Worm (Caenorhabditis elegans) whole organism, mixed stage, embryonic: Measurements from ENCODE around the gene srh-69.

Source experiments
- M03D4.4 ChIP-seq: sonication (generic microtip); optimal IDR thresholded peaks from 2 replicates; lab custom pipeline; 2017; ENCODE audit warnings: mild to moderate bottlenecking, missing genetic modification characterization, missing compliant biosample characterization
- bed-3 ChIP-seq: fragments of 200-800 bp; sonication (Bioruptor generic); optimal IDR thresholded peaks from 3 replicates; lab custom pipeline; 2018; ENCODE audit warnings: mild to moderate bottlenecking, missing genetic modification characterization, moderate library complexity, missing compliant biosample characterization
- blmp-1 ChIP-seq: fragments of 150-350 bp; optimal IDR thresholded peaks from 2 replicates; lab custom pipeline; 2014; ENCODE audit warnings: missing biosample characterization, missing genetic modification characterization
- ceh-39 ChIP-seq: fragments of 150-350 bp; optimal IDR thresholded peaks from 2 replicates; lab custom pipeline; 2014; ENCODE audit warnings: missing biosample characterization, missing genetic modification characterization
- ceh-43 ChIP-seq: fragments of 200-800 bp; sonication (Bioruptor generic); optimal IDR thresholded peaks from 2 replicates; lab custom pipeline; 2018; ENCODE audit warnings: mild to moderate bottlenecking, missing genetic modification characterization, moderate library complexity, missing compliant biosample characterization
- ceh-83 ChIP-seq: fragments of 200-800 bp; sonication (Bioruptor generic); optimal IDR thresholded peaks from 2 replicates; lab custom pipeline; 2018; ENCODE audit warnings: mild to moderate bottlenecking, missing genetic modification characterization, missing compliant biosample characterization
- ces-1 ChIP-seq: fragments of 150-350 bp; optimal IDR thresholded peaks from 2 replicates; lab custom pipeline; 2014; ENCODE audit warnings: missing biosample characterization, missing genetic modification reagents, missing genetic modification characterization
- cnd-1 ChIP-seq: fragments of 200-800 bp; sonication (Bioruptor generic); optimal IDR thresholded peaks from 2 replicates; lab custom pipeline; 2018; ENCODE audit warnings: mild to moderate bottlenecking, missing genetic modification characterization, missing compliant biosample characterization
- drap-1 ChIP-seq: fragments of 200-800 bp; sonication (Bioruptor generic); optimal IDR thresholded peaks from 3 replicates; lab custom pipeline; 2018; ENCODE audit warnings: mild to moderate bottlenecking, missing genetic modification characterization, missing compliant biosample characterization
- elt-1 ChIP-seq: sonication (generic microtip); optimal IDR thresholded peaks from 2 replicates; lab custom pipeline; 2017; ENCODE audit warnings: missing genetic modification characterization, mild to moderate bottlenecking, missing compliant biosample characterization, antibody characterized with exemption, moderate library complexity, borderline replicate concordance; ENCODE audit not compliant: insufficient read depth
- flh-1 ChIP-seq: fragments of 200-800 bp; sonication (Bioruptor generic); optimal IDR thresholded peaks from 2 replicates; lab custom pipeline; 2018; ENCODE audit warnings: mild to moderate bottlenecking, missing genetic modification characterization, moderate library complexity, missing compliant biosample characterization
- ham-2 ChIP-seq: fragments of 200-800 bp; sonication (Bioruptor generic); optimal IDR thresholded peaks from 2 replicates; lab custom pipeline; 2018; ENCODE audit warnings: mild to moderate bottlenecking, missing genetic modification characterization, missing compliant biosample characterization
- lin-32 ChIP-seq: fragments of 200-800 bp; sonication (Bioruptor generic); optimal IDR thresholded peaks from 2 replicates; lab custom pipeline; 2018; ENCODE audit warnings: mild to moderate bottlenecking, missing genetic modification characterization, missing compliant biosample characterization
- lsy-2 ChIP-seq: fragments of 150-350 bp; optimal IDR thresholded peaks from 2 replicates; lab custom pipeline; 2014; ENCODE audit warnings: missing biosample characterization, missing genetic modification characterization
- mab-5 ChIP-seq: fragments of 150-350 bp; optimal IDR thresholded peaks from 2 replicates; lab custom pipeline; 2014; ENCODE audit warnings: missing biosample characterization, missing genetic modification characterization
- mep-1 ChIP-seq: fragments of 150-350 bp; optimal IDR thresholded peaks from 2 replicates; lab custom pipeline; 2017; ENCODE audit warnings: missing biosample characterization, missing genetic modification reagents, missing genetic modification characterization, inconsistent platforms
- mls-2 ChIP-seq: sonication (generic microtip); optimal IDR thresholded peaks from 2 replicates; lab custom pipeline; 2016; ENCODE audit warnings: mild to moderate bottlenecking, missing genetic modification characterization, moderate library complexity, missing compliant biosample characterization
- nhr-12 ChIP-seq: fragments of 150-350 bp; optimal IDR thresholded peaks from 2 replicates; lab custom pipeline; 2014; ENCODE audit warnings: missing biosample characterization, missing genetic modification characterization
- nhr-237 ChIP-seq: fragments of 150-350 bp; optimal IDR thresholded peaks from 2 replicates; lab custom pipeline; 2014; ENCODE audit warnings: missing biosample characterization, missing genetic modification characterization
- nhr-28 ChIP-seq: fragments of 150-350 bp; optimal IDR thresholded peaks from 2 replicates; lab custom pipeline; 2014; ENCODE audit warnings: missing biosample characterization, missing genetic modification characterization
- nhr-76 ChIP-seq: sonication (generic microtip); optimal IDR thresholded peaks from 2 replicates; lab custom pipeline; 2017; ENCODE audit warnings: missing biosample characterization, missing genetic modification characterization
- pha-4 ChIP-seq: fragments of 150-350 bp; optimal IDR thresholded peaks from 2 replicates; lab custom pipeline; 2018; ENCODE audit warnings: missing biosample characterization, missing genetic modification reagents, missing genetic modification characterization
- sem-2 ChIP-seq: fragments of 200-800 bp; sonication (Bioruptor generic); optimal IDR thresholded peaks from 2 replicates; lab custom pipeline; 2018; ENCODE audit warnings: mild to moderate bottlenecking, missing genetic modification characterization, missing compliant biosample characterization
- sptf-1 ChIP-seq: sonication (generic microtip); optimal IDR thresholded peaks from 2 replicates; lab custom pipeline; 2017; ENCODE audit warnings: mild to moderate bottlenecking, missing genetic modification characterization, moderate library complexity, missing compliant biosample characterization
- tbx-8 ChIP-seq: fragments of 200-800 bp; sonication (Bioruptor generic); optimal IDR thresholded peaks from 2 replicates; lab custom pipeline; 2018; ENCODE audit warnings: mild to moderate bottlenecking, missing genetic modification characterization, moderate library complexity, missing compliant biosample characterization
- unc-120 ChIP-seq: sonication (generic microtip); optimal IDR thresholded peaks from 2 replicates; lab custom pipeline; 2017; ENCODE audit warnings: missing genetic modification characterization, missing compliant biosample characterization; ENCODE audit not compliant: poor library complexity, severe bottlenecking
- unc-39 ChIP-seq: fragments of 150-350 bp; optimal IDR thresholded peaks from 2 replicates; lab custom pipeline; 2014; ENCODE audit warnings: missing biosample characterization, missing genetic modification characterization
- unc-62 ChIP-seq: fragments of 150-350 bp; optimal IDR thresholded peaks from 2 replicates; lab custom pipeline; 2014; ENCODE audit warnings: missing biosample characterization, missing genetic modification reagents, missing genetic modification characterization
- zip-8 ChIP-seq: fragments of 150-350 bp; optimal IDR thresholded peaks from 2 replicates; lab custom pipeline; 2014; ENCODE audit warnings: missing biosample characterization, missing genetic modification characterization

srh-69 gene

DNA sequence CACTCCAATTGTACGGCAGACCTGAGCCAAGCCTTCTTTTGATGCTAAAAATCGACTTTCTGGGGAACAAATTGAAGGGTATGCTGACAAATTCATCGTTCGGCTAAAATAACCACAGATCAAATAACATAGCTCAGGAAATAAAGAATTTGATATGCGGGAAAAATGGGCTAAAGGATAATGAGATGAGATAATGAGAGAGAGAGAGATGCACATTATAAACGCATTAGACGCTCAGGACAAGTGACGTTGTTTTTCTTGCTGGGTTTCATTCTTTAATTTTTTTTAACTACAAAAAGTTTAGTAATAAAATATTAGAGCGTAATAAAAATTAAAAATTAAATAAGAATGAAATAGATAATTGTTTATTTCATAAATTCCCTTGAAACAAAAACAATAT, at the start of gene srh-69:
Gene srh-69, minus strand, starts transcription at position 101 of the 400 bp plus-strand sequence.
- TF ChIP-seq M03D4.4 (tag; lab: Kevin White, UChicago) (no peak), unc-62 (GFP tag; lab: Kevin White, UChicago) (no peak), lsy-2 (tag; lab: Kevin White, UChicago) (no peak), blmp-1 (tag; lab: Kevin White, UChicago) (no peak), unc-120 (tag; lab: Kevin White, UChicago) (no peak), unc-39 (tag; lab: Kevin White, UChicago) (no peak), ceh-83 (GFP tag; lab: Kevin White, UChicago) (no peak), nhr-76 (tag; lab: Kevin White, UChicago) (no peak), sptf-1 (tag; lab: Kevin White, UChicago) (no peak), mep-1 (tag; lab: Kevin White, UChicago) (no peak)

- TF ChIP-seq ceh-83 (GFP tag; lab: Kevin White, UChicago) (no peak), ceh-43 (GFP tag; lab: Kevin White, UChicago) (no peak), mab-5 (no peak), ham-2 (no peak), nhr-28 (tag; lab: Kevin White, UChicago) (no peak), ces-1 (GFP tag; lab: Kevin White, UChicago) (no peak), zip-8 (tag; lab: Kevin White, UChicago) (no peak), ceh-39 (no peak), cnd-1 (tag; lab: Kevin White, UChicago) (no peak)
Measured at ce11 chrII:12560210-12560609, 45.7 kb upstream of the srh-69 start, which contains the start of gene F49C5.12. F49C5.12 (minus strand) TSS chrII:12560310.

ce11 chrII:12555579-12555978, 41.1 kb upstream of the srh-69 start, which contains the start of gene F49C5.11:
F49C5.11 (plus strand) TSS chrII:12555879.
- TF ChIP-seq sem-2 (GFP tag; lab: Kevin White, UChicago) (no peak), sptf-1 (tag; lab: Kevin White, UChicago) (no peak), lsy-2 (tag; lab: Kevin White, UChicago) (no peak), flh-1 (no peak), tbx-8 (GFP tag; lab: Kevin White, UChicago) (no peak), nhr-237 (tag; lab: Kevin White, UChicago) (no peak), ces-1 (GFP tag; lab: Kevin White, UChicago) (no peak), nhr-12 (tag; lab: Kevin White, UChicago) (no peak)

ce11 chrII:12550940-12551339, 36.4 kb upstream of the srh-69 start:
- TF ChIP-seq unc-39 (tag; lab: Kevin White, UChicago) (no peak), flh-1 (no peak), ceh-43 (GFP tag; lab: Kevin White, UChicago) (no peak), ces-1 (GFP tag; lab: Kevin White, UChicago) (no peak), blmp-1 (tag; lab: Kevin White, UChicago) (no peak)
- TF ChIP-seq, all 35 proteins: peak for 0

- TF ChIP-seq mep-1 (tag; lab: Kevin White, UChicago), result no peak
- TF ChIP-seq sptf-1 (tag; lab: Kevin White, UChicago), result no peak
- TF ChIP-seq elt-1 (tag; lab: Kevin White, UChicago), result no peak
- TF ChIP-seq zip-8 (tag; lab: Kevin White, UChicago), result no peak
- TF ChIP-seq pha-4 (tag; lab: Kevin White, UChicago), result no peak
- TF ChIP-seq mls-2, result no peak
- TF ChIP-seq, all 35 proteins: peak for 0
Measured at ce11 chrII:12549613-12550012, 35.1 kb upstream of the srh-69 start.

- no peak for TF ChIP-seq flh-1
- TF ChIP-seq ham-2, result no peak
- TF ChIP-seq unc-120 (tag; lab: Kevin White, UChicago), result no peak
- no peak for TF ChIP-seq ceh-43 (GFP tag; lab: Kevin White, UChicago)
- no peak for TF ChIP-seq drap-1 (GFP tag; lab: Kevin White, UChicago)
- TF ChIP-seq ceh-83 (GFP tag; lab: Kevin White, UChicago), result no peak
- TF ChIP-seq nhr-76 (tag; lab: Kevin White, UChicago), result no peak
- no peak for TF ChIP-seq bed-3 (GFP tag; lab: Kevin White, UChicago)
- TF ChIP-seq ces-1 (GFP tag; lab: Kevin White, UChicago), result no peak
- TF ChIP-seq ceh-39, result no peak
- no peak for TF ChIP-seq lin-32
- no peak for TF ChIP-seq cnd-1 (tag; lab: Kevin White, UChicago)
- TF ChIP-seq mep-1 (tag; lab: Kevin White, UChicago), result no peak
Measured at ce11 chrII:12547547-12547946, 33.0 kb upstream of the srh-69 start, which contains the start of gene F49C5.16. F49C5.16 (plus strand) TSS chrII:12547847.
